Worm (Caenorhabditis elegans) whole organism, L4/young adult: Measurements from ENCODE around the gene T06D8.2.
A peak's percentile ranks its signal among the peaks of the same experiment; 100 is the strongest.

ENCODE experiments used
- W03F9.2 ChIP-seq: fragments of 150-350 bp; optimal IDR thresholded peaks from 2 replicates; lab custom pipeline; 2014; ENCODE audit warnings: missing biosample characterization, missing genetic modification characterization
- dao-5 ChIP-seq: sonication (generic microtip); optimal IDR thresholded peaks from 2 replicates; lab custom pipeline; 2016; ENCODE audit warnings: missing genotype, missing genetic modification characterization, moderate library complexity, missing compliant biosample characterization
- him-1 ChIP-seq: sonication (generic microtip); optimal IDR thresholded peaks from 2 replicates; lab custom pipeline; 2016; ENCODE audit warnings: missing genotype, missing genetic modification reagents, missing genetic modification characterization, missing compliant biosample characterization

T06D8.2 gene

ce11 chrII:11224045-11224481 lies 2.4 kb upstream of the T06D8.2 start:
- peak; percentile 60 for TF ChIP-seq W03F9.2 (tag; lab: Kevin White, UChicago)
- TF ChIP-seq dao-5 (tag; lab: Kevin White, UChicago), result no peak
- peak; percentile 28 for TF ChIP-seq him-1 (tag; lab: Kevin White, UChicago)

DNA sequence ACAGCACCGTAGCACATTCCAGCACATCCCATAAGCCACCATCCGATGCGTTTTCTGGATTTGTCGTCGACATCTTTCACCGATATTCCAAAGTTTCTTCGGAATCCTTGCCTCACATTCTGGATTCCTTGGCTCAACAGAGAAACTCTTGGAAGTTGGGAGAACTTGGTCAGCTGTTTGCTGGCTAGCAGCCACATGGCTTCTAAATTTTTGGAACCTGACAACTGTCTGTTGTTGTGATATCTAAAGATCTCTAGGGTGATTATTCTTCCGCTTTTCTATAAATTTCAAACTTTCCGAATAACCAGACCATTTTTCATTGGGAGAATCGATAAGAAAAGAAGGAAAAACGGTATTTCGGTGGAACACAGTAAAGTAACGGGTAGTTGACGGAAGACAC lies 8.3 kb downstream of the T06D8.2 start, which contains the start of gene cox-15:
Gene cox-15 (minus strand): TSS at position 202 of the 400 bp plus-strand sequence.
- TF ChIP-seq dao-5 (tag; lab: Kevin White, UChicago) (no peak), W03F9.2 (tag; lab: Kevin White, UChicago) (no peak), him-1 (tag; lab: Kevin White, UChicago) (no peak)

ce11 chrII:11236274-11236673 lies 9.8 kb downstream of the T06D8.2 start, which contains the start of gene cchl-1:
TSS of gene cchl-1 (minus strand) at chrII:11236387.
- TF ChIP-seq dao-5 (tag; lab: Kevin White, UChicago) (no peak), W03F9.2 (tag; lab: Kevin White, UChicago) (no peak), him-1 (tag; lab: Kevin White, UChicago) (no peak)

ce11 chrII:11237099-11237498 lies 10.6 kb downstream of the T06D8.2 start, which contains the start of gene fndc-1:
TSS of gene fndc-1 (minus strand) at chrII:11237325.
- TF ChIP-seq W03F9.2 (tag; lab: Kevin White, UChicago), result no peak
- no peak for TF ChIP-seq him-1 (tag; lab: Kevin White, UChicago)
- no peak for TF ChIP-seq dao-5 (tag; lab: Kevin White, UChicago)

DNA sequence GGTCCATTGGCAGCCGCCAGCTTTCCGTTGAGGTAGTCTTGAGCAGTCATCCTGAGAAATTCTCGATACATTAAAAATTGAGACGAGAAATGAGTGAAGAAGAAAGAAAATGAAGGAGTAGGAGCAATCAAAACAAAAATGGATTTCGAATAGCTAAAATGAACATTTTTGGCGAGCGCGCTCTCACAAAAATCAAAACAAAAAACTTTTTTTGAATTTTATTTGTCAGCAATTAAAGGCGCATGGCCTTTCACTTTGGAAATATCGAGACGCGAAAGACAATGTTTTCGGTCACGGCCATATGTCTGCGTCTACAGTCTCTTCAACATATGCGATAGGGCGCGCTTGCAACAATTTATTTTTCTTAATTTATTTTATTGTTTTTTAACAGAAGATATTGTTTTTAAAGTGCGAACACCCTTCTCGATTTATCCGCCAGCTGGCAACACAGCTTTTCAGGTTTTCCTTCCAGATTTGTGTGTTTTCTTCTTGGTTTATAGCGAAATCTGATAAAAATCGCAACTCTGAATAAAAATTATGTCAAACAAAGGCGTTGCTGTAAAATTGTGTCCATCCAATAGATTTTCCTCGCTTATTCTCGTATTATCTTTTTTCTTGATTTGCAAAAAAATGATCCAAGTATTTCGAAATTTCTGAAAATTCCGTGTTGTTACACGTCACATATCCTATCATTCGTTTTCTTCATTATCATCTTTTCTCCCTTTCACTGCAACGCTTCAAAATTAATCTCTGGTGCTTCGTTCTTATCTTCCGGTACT lies 12.6 kb downstream of the T06D8.2 start, which contains the start of the genes rpn-9 and T06D8.9:
Gene rpn-9 (minus strand): TSS at position 51 of the 779 bp plus-strand sequence.
Gene T06D8.9 (plus strand): TSS at position 729 of the 779 bp plus-strand sequence.
- TF ChIP-seq him-1 (tag; lab: Kevin White, UChicago) (no peak), W03F9.2 (tag; lab: Kevin White, UChicago) (peak; percentile 95)

ce11 chrII:11240214-11240613 lies 13.7 kb downstream of the T06D8.2 start:
- no peak for TF ChIP-seq W03F9.2 (tag; lab: Kevin White, UChicago)
- no peak for TF ChIP-seq dao-5 (tag; lab: Kevin White, UChicago)
- TF ChIP-seq him-1 (tag; lab: Kevin White, UChicago), result no peak

DNA sequence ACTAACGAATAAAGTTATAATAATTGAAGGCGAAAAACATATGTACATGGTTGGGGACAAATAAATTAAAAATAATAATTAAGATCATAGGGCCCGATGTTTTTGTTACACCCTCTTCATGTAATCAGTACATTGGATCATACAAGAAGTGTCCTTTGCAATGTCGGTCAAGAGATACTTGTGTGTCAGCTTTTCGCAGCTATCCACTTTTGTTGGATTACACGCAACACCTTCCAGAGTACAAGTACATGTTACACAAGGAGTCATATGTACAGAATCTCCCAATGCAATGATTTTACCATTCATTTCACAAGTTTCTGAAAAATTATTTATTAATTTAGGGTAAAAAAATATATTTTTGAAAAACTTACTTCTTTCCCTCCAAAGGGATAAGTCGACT lies 14.5 kb downstream of the T06D8.2 start:
- TF ChIP-seq him-1 (tag; lab: Kevin White, UChicago) (no peak), dao-5 (tag; lab: Kevin White, UChicago) (no peak), W03F9.2 (tag; lab: Kevin White, UChicago) (no peak)

DNA sequence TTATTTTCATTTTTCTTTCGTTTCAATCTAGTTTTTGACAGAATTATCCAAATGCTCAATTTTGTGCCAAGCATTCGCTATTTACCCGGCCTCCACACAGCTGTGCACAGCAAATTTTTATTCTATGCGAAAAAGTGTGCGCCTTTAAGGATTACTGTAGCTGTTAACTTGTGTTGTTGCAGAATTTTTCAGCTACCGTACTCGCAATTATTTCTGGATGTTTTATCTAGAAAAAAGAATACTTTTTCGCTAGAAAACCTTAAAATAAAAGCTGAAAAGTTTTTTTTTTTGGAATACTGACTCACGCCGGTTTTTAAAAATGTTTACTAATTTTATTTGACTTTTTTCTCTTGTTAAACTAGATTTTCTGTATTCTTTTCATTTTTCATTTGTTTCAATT lies 15.0 kb downstream of the T06D8.2 start:
- no peak for TF ChIP-seq dao-5 (tag; lab: Kevin White, UChicago)
- no peak for TF ChIP-seq him-1 (tag; lab: Kevin White, UChicago)
- TF ChIP-seq W03F9.2 (tag; lab: Kevin White, UChicago), result no peak

DNA sequence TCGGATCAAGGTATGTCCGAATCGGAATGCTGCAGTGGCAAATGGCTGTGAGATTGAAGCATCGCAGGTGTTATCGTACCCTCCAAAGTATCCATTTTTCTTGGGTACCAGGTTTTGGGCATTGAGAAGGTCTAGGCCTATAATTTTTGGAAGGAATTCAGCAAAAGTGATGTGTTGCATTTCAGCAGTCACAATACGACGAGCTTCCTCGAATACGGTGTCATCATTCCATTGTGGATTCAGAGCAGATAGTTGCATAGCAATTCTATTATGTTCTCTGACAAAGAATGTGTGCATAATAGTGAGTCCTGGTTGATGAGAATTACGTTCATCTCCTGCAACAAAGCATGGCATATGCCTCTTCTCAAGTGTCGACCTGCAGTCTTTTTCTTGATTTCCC lies 16.4 kb downstream of the T06D8.2 start:
- TF ChIP-seq dao-5 (tag; lab: Kevin White, UChicago) (no peak), W03F9.2 (tag; lab: Kevin White, UChicago) (no peak), him-1 (tag; lab: Kevin White, UChicago) (no peak)

ce11 chrII:11246506-11246905 lies 20.0 kb downstream of the T06D8.2 start:
- TF ChIP-seq him-1 (tag; lab: Kevin White, UChicago) (no peak), W03F9.2 (tag; lab: Kevin White, UChicago) (no peak), dao-5 (tag; lab: Kevin White, UChicago) (no peak)

ce11 chrII:11247414-11247813 lies 20.9 kb downstream of the T06D8.2 start, which contains the start of gene T06D8.10:
TSS of gene T06D8.10 (minus strand) at chrII:11247514.
- no peak for TF ChIP-seq W03F9.2 (tag; lab: Kevin White, UChicago)
- no peak for TF ChIP-seq dao-5 (tag; lab: Kevin White, UChicago)
- TF ChIP-seq him-1 (tag; lab: Kevin White, UChicago), result no peak

DNA sequence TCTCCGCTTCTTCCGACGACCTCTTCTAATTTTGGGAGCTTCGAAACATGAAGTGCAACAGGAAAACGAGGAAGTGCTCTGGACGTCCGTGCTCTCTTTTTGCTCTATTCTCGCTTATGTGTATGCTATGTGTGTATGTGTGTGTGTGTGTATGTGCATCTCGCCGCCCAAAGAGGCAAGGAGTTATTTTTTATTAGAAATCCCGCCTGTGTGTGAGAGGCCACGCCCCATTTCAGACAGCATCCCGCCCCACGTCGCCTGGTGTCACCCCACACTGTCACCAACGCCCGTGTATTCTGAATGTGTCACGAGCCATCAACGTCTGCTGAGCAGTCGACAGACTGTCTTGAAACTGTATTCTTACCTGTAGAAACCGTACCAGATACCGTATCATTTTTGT lies 29.1 kb downstream of the T06D8.2 start, which contains the start of gene T05B9.2:
Gene T05B9.2 (plus strand): TSS at position 301 of the 400 bp plus-strand sequence.
- TF ChIP-seq him-1 (tag; lab: Kevin White, UChicago), result no peak
- no peak for TF ChIP-seq W03F9.2 (tag; lab: Kevin White, UChicago)
- no peak for TF ChIP-seq dao-5 (tag; lab: Kevin White, UChicago)

ce11 chrII:11259766-11260165 lies 33.3 kb downstream of the T06D8.2 start:
- TF ChIP-seq him-1 (tag; lab: Kevin White, UChicago) (no peak), W03F9.2 (tag; lab: Kevin White, UChicago) (no peak), dao-5 (tag; lab: Kevin White, UChicago) (no peak)
